Worm (Caenorhabditis elegans) whole organism, L1 larva: ENCODE data around the gene Y75B8A.34.

Source experiments
- C34B4.2 ChIP-seq: sonication (generic microtip); optimal IDR thresholded peaks from 2 replicates; lab custom pipeline; 2017; ENCODE audit warnings: mild to moderate bottlenecking, missing genetic modification characterization, missing compliant biosample characterization
- F16B12.6 ChIP-seq: fragments of 150-350 bp; optimal IDR thresholded peaks from 2 replicates; lab custom pipeline; 2014; ENCODE audit warnings: missing biosample characterization, missing genetic modification characterization
- aha-1 ChIP-seq: fragments of 150-350 bp; optimal IDR thresholded peaks from 2 replicates; lab custom pipeline; 2014; ENCODE audit warnings: missing biosample characterization, missing genetic modification characterization
- blmp-1 ChIP-seq: fragments of 150-350 bp; optimal IDR thresholded peaks from 2 replicates; lab custom pipeline; 2014; ENCODE audit warnings: missing biosample characterization, missing genetic modification characterization
- ceh-63 ChIP-seq: fragments of 200-800 bp; sonication (Bioruptor generic); optimal IDR thresholded peaks from 2 replicates; lab custom pipeline; 2018; ENCODE audit warnings: mild to moderate bottlenecking, missing genetic modification characterization, missing compliant biosample characterization
- ceh-8 ChIP-seq: fragments of 200-800 bp; sonication (Bioruptor generic); optimal IDR thresholded peaks from 2 replicates; lab custom pipeline; 2018; ENCODE audit warnings: mild to moderate bottlenecking, missing genetic modification characterization, moderate library complexity, missing compliant biosample characterization
- ceh-88 ChIP-seq: fragments of 200-800 bp; sonication (Bioruptor generic); IDR thresholded peaks from 2 replicates; pipeline ENCODE4 v1.3.6; 2022; ENCODE audit warnings: missing genetic modification characterization, missing compliant biosample characterization
- ceh-90 ChIP-seq: sonication (generic microtip); optimal IDR thresholded peaks from 2 replicates; lab custom pipeline; 2016; ENCODE audit warnings: missing genetic modification characterization, missing compliant biosample characterization
- dpl-1 ChIP-seq, 3 experiments: fragments of 150-350 bp in 2 of 3; sonication (generic microtip) in 1 of 3; optimal IDR thresholded peaks; 2 replicates each; lab custom pipeline; 2014 to 2017; ENCODE audit warnings: missing biosample characterization in 3 of 3, missing genetic modification characterization in 3 of 3, missing genetic modification reagents in 3 of 3
- dsc-1 ChIP-seq: sonication (generic microtip); optimal IDR thresholded peaks from 2 replicates; lab custom pipeline; 2016; ENCODE audit warnings: mild to moderate bottlenecking, missing genetic modification characterization, missing compliant biosample characterization
- efl-3 ChIP-seq: fragments of 200-800 bp; sonication (Bioruptor generic); optimal IDR thresholded peaks from 2 replicates; lab custom pipeline; 2018; ENCODE audit warnings: mild to moderate bottlenecking, missing genetic modification characterization, missing compliant biosample characterization
- egl-13 ChIP-seq: sonication (generic microtip); optimal IDR thresholded peaks from 2 replicates; lab custom pipeline; 2016; ENCODE audit warnings: missing genotype, missing genetic modification reagents, missing genetic modification characterization, missing compliant biosample characterization
- elt-3 ChIP-seq, 6 experiments: fragments of 150-350 bp in 1 of 6; sonication (generic microtip); optimal IDR thresholded peaks; 2 replicates each; lab custom pipeline; 2017 to 2018; ENCODE audit warnings: missing biosample characterization in 6 of 6, missing genetic modification characterization in 6 of 6, inconsistent platforms in 1 of 6
- fkh-8 ChIP-seq: sonication (generic microtip); optimal IDR thresholded peaks from 2 replicates; lab custom pipeline; 2016; ENCODE audit warnings: mild to moderate bottlenecking, missing genetic modification characterization, missing compliant biosample characterization
- grh-1 ChIP-seq: fragments of 200-800 bp; sonication (Bioruptor generic); IDR thresholded peaks from 2 replicates; pipeline ENCODE4 v1.3.6; 2022; ENCODE audit warnings: missing genetic modification reagents, missing genetic modification characterization, missing compliant biosample characterization
- hlh-17 ChIP-seq: fragments of 200-800 bp; sonication (Bioruptor generic); optimal IDR thresholded peaks from 2 replicates; lab custom pipeline; 2018; ENCODE audit warnings: missing genetic modification characterization, mild to moderate bottlenecking, missing compliant biosample characterization, moderate library complexity, borderline replicate concordance
- hlh-4 ChIP-seq: sonication (generic microtip); optimal IDR thresholded peaks from 2 replicates; lab custom pipeline; 2016; ENCODE audit warnings: mild to moderate bottlenecking, missing genetic modification characterization, missing compliant biosample characterization
- hpl-2 ChIP-seq: fragments of 150-350 bp; optimal IDR thresholded peaks from 2 replicates; lab custom pipeline; 2014; ENCODE audit warnings: missing biosample characterization, missing genetic modification reagents, missing genetic modification characterization
- isw-1 ChIP-seq: fragments of 200-800 bp; sonication (Bioruptor generic); IDR thresholded peaks from 2 replicates; pipeline ENCODE4 v1.3.6; 2022; ENCODE audit warnings: missing genetic modification characterization, missing compliant biosample characterization
- lin-14 ChIP-seq: fragments of 200-800 bp; sonication (Bioruptor generic); optimal IDR thresholded peaks from 2 replicates; lab custom pipeline; 2018; ENCODE audit warnings: mild to moderate bottlenecking, missing genetic modification characterization, moderate library complexity, missing compliant biosample characterization
- lin-15B ChIP-seq: fragments of 150-350 bp; sonication (generic microtip); optimal IDR thresholded peaks from 3 replicates; lab custom pipeline; 2014; ENCODE audit warnings: missing biosample characterization, missing genetic modification characterization
- lin-35 ChIP-seq, 2 experiments: fragments of 150-350 bp; optimal IDR thresholded peaks; 2 replicates each; lab custom pipeline; 2014; ENCODE audit warnings: missing biosample characterization in 2 of 2, missing genetic modification characterization in 2 of 2, missing genetic modification reagents in 2 of 2
- lin-39 ChIP-seq: fragments of 150-350 bp; optimal IDR thresholded peaks from 2 replicates; lab custom pipeline; 2014; ENCODE audit warnings: missing biosample characterization, missing genetic modification reagents, missing genetic modification characterization
- lsy-2 ChIP-seq, 2 experiments: fragments of 150-350 bp; optimal IDR thresholded peaks; 2 replicates each; lab custom pipeline; 2014; ENCODE audit warnings: missing biosample characterization in 2 of 2, missing genetic modification characterization in 2 of 2
- mdl-1 ChIP-seq, 2 experiments: fragments of 150-350 bp; optimal IDR thresholded peaks; 2 replicates each; lab custom pipeline; 2014 to 2017; ENCODE audit warnings: missing biosample characterization in 2 of 2, missing genetic modification characterization in 2 of 2, inconsistent platforms in 1 of 2
- nhr-11 ChIP-seq: fragments of 150-350 bp; optimal IDR thresholded peaks from 2 replicates; lab custom pipeline; 2014; ENCODE audit warnings: missing biosample characterization, missing genetic modification characterization
- nhr-20 ChIP-seq: sonication (generic microtip); optimal IDR thresholded peaks from 2 replicates; lab custom pipeline; 2016; ENCODE audit warnings: mild to moderate bottlenecking, missing genetic modification characterization, missing compliant biosample characterization
- nhr-237 ChIP-seq: fragments of 150-350 bp; optimal IDR thresholded peaks from 2 replicates; lab custom pipeline; 2014; ENCODE audit warnings: missing biosample characterization, missing genetic modification characterization
- nhr-28 ChIP-seq: fragments of 150-350 bp; optimal IDR thresholded peaks from 2 replicates; lab custom pipeline; 2014; ENCODE audit warnings: missing biosample characterization, missing genetic modification characterization
- nhr-47 ChIP-seq: sonication (generic microtip); optimal IDR thresholded peaks from 2 replicates; lab custom pipeline; 2016; ENCODE audit warnings: mild to moderate bottlenecking, missing genetic modification characterization, moderate library complexity, missing compliant biosample characterization
- nhr-71 ChIP-seq: sonication (generic microtip); optimal IDR thresholded peaks from 2 replicates; lab custom pipeline; 2016; ENCODE audit warnings: mild to moderate bottlenecking, missing genetic modification characterization, moderate library complexity, missing compliant biosample characterization
- nhr-77 ChIP-seq: fragments of 150-350 bp; optimal IDR thresholded peaks from 2 replicates; lab custom pipeline; 2014; ENCODE audit warnings: missing biosample characterization, missing genetic modification characterization
- skn-1 ChIP-seq: fragments of 150-350 bp; optimal IDR thresholded peaks from 2 replicates; lab custom pipeline; 2014; ENCODE audit warnings: missing biosample characterization, missing genetic modification characterization
- snu-23 ChIP-seq: sonication (generic microtip); optimal IDR thresholded peaks from 2 replicates; lab custom pipeline; 2016; ENCODE audit warnings: missing genetic modification characterization, missing compliant biosample characterization
- sptf-1 ChIP-seq: fragments of 150-350 bp; optimal IDR thresholded peaks from 2 replicates; lab custom pipeline; 2014; ENCODE audit warnings: missing biosample characterization, missing genetic modification characterization
- swsn-7 ChIP-seq: sonication (generic microtip); optimal IDR thresholded peaks from 2 replicates; lab custom pipeline; 2016; ENCODE audit warnings: missing genetic modification characterization, missing compliant biosample characterization
- tbx-2 ChIP-seq: sonication (generic microtip); optimal IDR thresholded peaks from 2 replicates; lab custom pipeline; 2016; ENCODE audit warnings: missing genetic modification characterization, missing compliant biosample characterization
- tlp-1 ChIP-seq: fragments of 150-350 bp; optimal IDR thresholded peaks from 2 replicates; lab custom pipeline; 2014; ENCODE audit warnings: missing biosample characterization, missing genetic modification characterization
- unc-62 ChIP-seq: fragments of 150-350 bp; optimal IDR thresholded peaks from 2 replicates; lab custom pipeline; 2014; ENCODE audit warnings: missing biosample characterization, missing genetic modification reagents, missing genetic modification characterization
- unc-86 ChIP-seq: sonication (generic microtip); optimal IDR thresholded peaks from 2 replicates; lab custom pipeline; 2016; ENCODE audit warnings: missing genetic modification characterization, missing compliant biosample characterization
- unc-98 ChIP-seq: fragments of 200-800 bp; sonication (Bioruptor generic); IDR thresholded peaks from 2 replicates; pipeline ENCODE4 v1.3.6; 2022; ENCODE audit warnings: missing genetic modification characterization, missing compliant biosample characterization
- vab-15 ChIP-seq: sonication (generic microtip); optimal IDR thresholded peaks from 2 replicates; lab custom pipeline; 2017; ENCODE audit warnings: missing genotype, mild to moderate bottlenecking, missing genetic modification characterization, missing compliant biosample characterization
- zag-1 ChIP-seq: fragments of 150-350 bp; optimal IDR thresholded peaks from 2 replicates; lab custom pipeline; 2014; ENCODE audit warnings: missing biosample characterization, missing genetic modification characterization
- zip-4 ChIP-seq: fragments of 200-800 bp; sonication (Bioruptor generic); optimal IDR thresholded peaks from 2 replicates; lab custom pipeline; 2018; ENCODE audit warnings: mild to moderate bottlenecking, missing genetic modification characterization, moderate library complexity, missing compliant biosample characterization
- ztf-11 ChIP-seq, 2 experiments: sonication (generic microtip); optimal IDR thresholded peaks; 2 replicates each; lab custom pipeline; 2016 to 2017; ENCODE audit warnings: missing genetic modification characterization in 2 of 2, missing biosample characterization in 1 of 2, missing compliant biosample characterization in 1 of 2
- ztf-4 ChIP-seq: fragments of 150-350 bp; optimal IDR thresholded peaks from 2 replicates; lab custom pipeline; 2014; ENCODE audit warnings: missing biosample characterization, missing genetic modification characterization

Gene Y75B8A.34

ce11 chrIII:12373306-12373705 is 13.9 kb downstream of the Y75B8A.34 start:
- no peak for TF ChIP-seq nhr-20 (tag; lab: Kevin White, UChicago)
- TF ChIP-seq, all 84 proteins: peak for 0

ce11 chrIII:12373807-12374266 is 14.5 kb downstream of the Y75B8A.34 start, which contains the start of gene glrx-5:
Gene glrx-5 (minus strand): TSS chrIII:12373857.
- TF ChIP-seq aha-1 (tag; lab: Kevin White, UChicago), result no peak
- no peak for TF ChIP-seq hlh-4 (tag; lab: Kevin White, UChicago)
- no peak for TF ChIP-seq nhr-237
- no peak for TF ChIP-seq tlp-1 (tag; lab: Kevin White, UChicago)
- no peak for TF ChIP-seq mdl-1 (tag; optimal IDR thresholded peaks at IDR 0.05; lab: Kevin White, UChicago)
- no peak for TF ChIP-seq nhr-47 (tag; lab: Kevin White, UChicago)
- no peak for TF ChIP-seq egl-13 (tag; lab: Kevin White, UChicago)
- TF ChIP-seq dsc-1, result no peak
- no peak for TF ChIP-seq dpl-1 (GFP tag; optimal IDR thresholded peaks at IDR 0.05; lab: Kevin White, UChicago)
- TF ChIP-seq unc-98 (GFP tag; lab: Robert Waterston, UW), result no peak

ce11 chrIII:12375614-12376013 is 16.2 kb downstream of the Y75B8A.34 start:
- TF ChIP-seq nhr-71 (tag; lab: Kevin White, UChicago) (no peak), lsy-2 (tag; optimal IDR thresholded peaks at IDR 0.05; lab: Kevin White, UChicago) (no peak), snu-23 (no peak), lin-35 (GFP tag; optimal IDR thresholded peaks at IDR 0.05; lab: Kevin White, UChicago) (no peak), hpl-2 (GFP tag; lab: Kevin White, UChicago) (no peak), sptf-1 (tag; lab: Kevin White, UChicago) (no peak), grh-1 (GFP tag; lab: Robert Waterston, UW) (no peak), nhr-20 (tag; lab: Kevin White, UChicago) (no peak), ceh-90 (tag; lab: Kevin White, UChicago) (no peak), vab-15 (tag; lab: Kevin White, UChicago) (no peak), ceh-8 (no peak), elt-3 (tag; optimal IDR thresholded peaks at IDR 0.05; lab: Kevin White, UChicago) (no peak), nhr-28 (no peak), fkh-8 (tag; lab: Kevin White, UChicago) (no peak), nhr-77 (tag; lab: Kevin White, UChicago) (no peak), zag-1 (tag; lab: Kevin White, UChicago) (no peak), hlh-17 (no peak), zip-4 (GFP tag; lab: Kevin White, UChicago) (no peak), lin-14 (GFP tag; lab: Kevin White, UChicago) (no peak), ztf-4 (tag; lab: Kevin White, UChicago) (no peak)

ce11 chrIII:12377198-12377662 is 17.9 kb downstream of the Y75B8A.34 start, which contains the start of gene pph-4.2:
Gene pph-4.2 (minus strand): TSS chrIII:12377248.
- TF ChIP-seq isw-1, result no peak
- peak; percentile 25 for TF ChIP-seq blmp-1
- no peak for TF ChIP-seq efl-3 (GFP tag; lab: Kevin White, UChicago)
- no peak for TF ChIP-seq lin-39
- TF ChIP-seq aha-1 (tag; lab: Kevin White, UChicago), result no peak
- no peak for TF ChIP-seq nhr-77 (tag; lab: Kevin White, UChicago)
- TF ChIP-seq ztf-11 (tag; optimal IDR thresholded peaks at IDR 0.05; lab: Kevin White, UChicago), result no peak
- TF ChIP-seq nhr-71 (tag; lab: Kevin White, UChicago), result no peak
- no peak for TF ChIP-seq unc-62 (GFP tag; lab: Kevin White, UChicago)
- no peak for TF ChIP-seq nhr-28
- TF ChIP-seq lin-15B (tag; lab: Kevin White, UChicago), result peak; percentile 42
- TF ChIP-seq tlp-1 (tag; lab: Kevin White, UChicago), result no peak
- peak; percentile 58 to 78 for TF ChIP-seq lsy-2 (tag; optimal IDR thresholded peaks at IDR 0.05; lab: Kevin White, UChicago)
- no peak for TF ChIP-seq swsn-7 (tag; lab: Kevin White, UChicago)
- peak; percentile 28 for TF ChIP-seq nhr-20 (tag; lab: Kevin White, UChicago)
- no peak for TF ChIP-seq ceh-63 (GFP tag; lab: Kevin White, UChicago)
- no peak for TF ChIP-seq nhr-11 (tag; lab: Kevin White, UChicago)
- TF ChIP-seq tbx-2 (tag; lab: Kevin White, UChicago), result peak; percentile 46
- no peak for TF ChIP-seq ceh-88 (GFP tag; lab: Robert Waterston, UW)
- no peak for TF ChIP-seq hlh-17
- peak; percentile 62 for TF ChIP-seq skn-1 (tag; lab: Kevin White, UChicago)
- no peak for TF ChIP-seq ceh-90 (tag; lab: Kevin White, UChicago)
- peak; percentile 56 for TF ChIP-seq F16B12.6 (tag; lab: Kevin White, UChicago)
- TF ChIP-seq snu-23, result peak; percentile 48
- TF ChIP-seq unc-86, result no peak
- no peak for TF ChIP-seq C34B4.2 (tag; lab: Kevin White, UChicago)
- no peak for TF ChIP-seq unc-98 (GFP tag; lab: Robert Waterston, UW)
- TF ChIP-seq mdl-1 (tag; optimal IDR thresholded peaks at IDR 0.05; lab: Kevin White, UChicago), result no peak
